Fruit fly (Drosophila melanogaster) whole organism, adult: ENCODE measurements around the gene CG43896.

Experiments
- CG11617 ChIP-seq: fragments of 200-800 bp; sonication (Bioruptor generic); optimal IDR thresholded peaks from 2 replicates; lab custom pipeline; 2017; ENCODE audit warnings: mild to moderate bottlenecking, missing biosample characterization, missing genetic modification reagents, missing genetic modification characterization
- CG14711 ChIP-seq: fragments of 200-800 bp; sonication (Bioruptor generic); optimal IDR thresholded peaks from 2 replicates; lab custom pipeline; 2018; ENCODE audit warnings: missing biosample characterization, mild to moderate bottlenecking, missing genetic modification characterization, moderate library complexity
- CG1620 ChIP-seq: fragments of 200-800 bp; sonication (Bioruptor generic); optimal IDR thresholded peaks from 2 replicates; lab custom pipeline; 2016; ENCODE audit warnings: missing biosample characterization, missing genetic modification characterization
- CG7045 ChIP-seq: fragments of 200-800 bp; sonication (Bioruptor generic); optimal IDR thresholded peaks from 2 replicates; lab custom pipeline; 2017; ENCODE audit warnings: missing biosample characterization, mild to moderate bottlenecking, missing genetic modification characterization
- Clk ChIP-seq: fragments of 200-800 bp; sonication (Bioruptor generic); optimal IDR thresholded peaks from 2 replicates; lab custom pipeline; 2017; ENCODE audit warnings: missing biosample characterization, missing genetic modification characterization
- Mnt ChIP-seq: fragments of 200-800 bp; sonication (Bioruptor generic); optimal IDR thresholded peaks from 2 replicates; lab custom pipeline; 2016; ENCODE audit warnings: missing biosample characterization, mild to moderate bottlenecking, missing genetic modification characterization
- bab1 ChIP-seq: fragments of 200-800 bp; sonication (Bioruptor generic); optimal IDR thresholded peaks from 3 replicates; lab custom pipeline; 2019; ENCODE audit warnings: missing biosample characterization, mild to moderate bottlenecking, missing genetic modification characterization, moderate library complexity
- kay ChIP-seq: fragments of 200-800 bp; sonication (Bioruptor generic); peaks from one replicate; lab custom pipeline; 2016; ENCODE audit warnings: missing biosample characterization, missing genetic modification characterization, borderline replicate concordance
- tj ChIP-seq: fragments of 200-800 bp; sonication (Bioruptor generic); optimal IDR thresholded peaks from 3 replicates; lab custom pipeline; 2017; ENCODE audit warnings: missing biosample characterization, mild to moderate bottlenecking, missing genetic modification characterization, moderate library complexity

dm6 chr3L:11927287-11927743, 48.6 kb upstream of the CG43896 start, which contains the start of gene byn:
- no peak for TF ChIP-seq Clk
- TF ChIP-seq CG11617 = no peak
- TF ChIP-seq Mnt = no peak
- no peak for TF ChIP-seq bab1 (GFP tag; lab: Kevin White, UChicago)
- TF ChIP-seq kay = no peak
- TF ChIP-seq CG14711 (tag; lab: Kevin White, UChicago) = no peak
- TF ChIP-seq tj (GFP tag; lab: Kevin White, UChicago) = no peak
- no peak for TF ChIP-seq CG1620
- no peak for TF ChIP-seq CG7045 (GFP tag; lab: Kevin White, UChicago)
